Worm (Caenorhabditis elegans): ENCODE measurements around the gene dpy-31.
A peak's percentile ranks its signal among the peaks of the same experiment; 100 is the strongest.

Gene dpy-31

DNA sequence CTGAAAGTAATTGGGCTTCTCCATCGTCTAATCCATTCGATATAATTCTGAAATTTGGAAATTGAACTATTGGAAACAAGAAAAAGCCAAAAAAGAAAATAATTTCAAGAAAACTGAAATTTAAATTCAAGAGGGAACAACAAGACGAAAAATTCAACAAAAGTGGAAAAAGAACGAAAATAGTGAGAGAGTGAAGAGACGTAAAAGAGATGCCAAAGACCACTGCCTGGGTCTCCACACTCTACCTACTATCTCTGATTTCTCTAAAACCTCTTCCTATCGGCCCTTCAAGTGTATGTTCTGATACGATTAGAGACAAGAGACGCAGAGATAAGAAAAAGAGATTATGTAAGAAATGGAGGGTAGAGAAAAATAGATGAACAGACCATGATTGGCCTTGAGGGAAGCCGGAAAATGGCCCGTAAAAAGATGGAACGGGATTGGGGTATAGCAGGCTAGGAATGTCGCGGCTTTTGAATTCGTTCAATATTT, 48.2 kb upstream of the dpy-31 start, which contains the start of gene ogt-1 (continued):
- TF ChIP-seq ceh-28 (tag; optimal IDR thresholded peaks at IDR 0.05) (peak; percentile 32), ztf-7 (tag; optimal IDR thresholded peaks at IDR 0.05) (no peak), mxl-2 (GFP tag; conservative IDR thresholded peaks at IDR 0.05) (no peak), zip-11 (GFP tag; IDR thresholded peaks at IDR 0.05) (no peak), snpc-1.2 (GFP tag; IDR thresholded peaks at IDR 0.05) (no peak), vab-7 (GFP tag; IDR thresholded peaks at IDR 0.05) (no peak), nhr-10 (tag; optimal IDR thresholded peaks at IDR 0.05) (peak; percentile 51), madf-9 (GFP tag; conservative IDR thresholded peaks at IDR 0.05) (peak; percentile 25; the same call in 1 of the 2 replicates), mdt-29 (GFP tag; IDR thresholded peaks at IDR 0.05) (no peak), zfp-3 (GFP tag; conservative IDR thresholded peaks at IDR 0.05) (no peak), fkh-10 (GFP tag; optimal IDR thresholded peaks at IDR 0.05) (no peak), nhr-41 (GFP tag; IDR thresholded peaks at IDR 0.05) (no peak), attf-4 (tag; optimal IDR thresholded peaks at IDR 0.05) (no peak), ceh-20 (GFP tag; IDR thresholded peaks at IDR 0.05) (peak; percentile 54; the same call in 1 of the 2 replicates), nhr-76 (tag; optimal IDR thresholded peaks at IDR 0.05) (peak; percentile 25), dpl-1 (GFP tag; optimal IDR thresholded peaks at IDR 0.05) (peak; percentile 61), gei-8 (GFP tag; optimal IDR thresholded peaks at IDR 0.05) (no peak), duxl-1 (tag; optimal IDR thresholded peaks at IDR 0.05; ENCODE audit: poor library complexity) (peak; percentile 80), nhr-102 (tag; optimal IDR thresholded peaks at IDR 0.05) (peak; percentile 34), arid-1 (GFP tag; conservative IDR thresholded peaks at IDR 0.05) (peak; percentile 57), R02D3.7 (tag; optimal IDR thresholded peaks at IDR 0.05) (no peak), unc-130 (GFP tag; optimal IDR thresholded peaks at IDR 0.05) (no peak), zfp-2 (tag; optimal IDR thresholded peaks at IDR 0.05) (no peak), ceh-32 (tag; optimal IDR thresholded peaks at IDR 0.05; ENCODE audit: poor library complexity) (no peak), lsy-2 (tag; optimal IDR thresholded peaks at IDR 0.05) (peak; percentile 75 to 92), hmg-1.1 (GFP tag; IDR thresholded peaks at IDR 0.05) (peak; percentile 82), hlh-30 (tag; optimal IDR thresholded peaks at IDR 0.05; ENCODE audit: insufficient read depth) (peak; percentile 88)

DNA sequence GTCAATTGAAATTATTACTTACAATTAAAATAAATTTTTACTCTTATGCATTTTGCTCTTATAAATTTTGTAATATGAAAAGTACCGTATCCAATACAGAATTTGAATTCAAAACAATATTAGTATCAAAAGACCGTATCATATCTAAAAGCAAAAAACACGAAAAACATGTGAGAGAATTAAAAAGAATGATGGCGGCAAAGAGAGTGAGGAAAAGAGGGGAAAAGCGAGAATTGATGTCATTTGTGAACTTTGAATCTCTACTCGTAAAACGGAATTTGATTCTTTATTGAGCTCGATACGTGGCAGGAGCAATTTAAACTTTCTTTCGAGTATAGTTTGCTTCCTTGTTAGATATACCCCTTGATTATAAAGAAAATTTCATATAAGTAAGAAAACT, 47.5 kb upstream of the dpy-31 start:
- TF ChIP-seq hlh-11 (tag; optimal IDR thresholded peaks at IDR 0.05), result peak; percentile 48
- TF ChIP-seq pqm-1 (tag; optimal IDR thresholded peaks at IDR 0.05), result no peak
- peak; percentile 25 for TF ChIP-seq nhr-77 (tag; optimal IDR thresholded peaks at IDR 0.05)
- no peak for TF ChIP-seq daf-16 (GFP tag; optimal IDR thresholded peaks at IDR 0.05)
- peak; percentile 38 for TF ChIP-seq daf-16 (tag; optimal IDR thresholded peaks at IDR 0.05)
- no peak for TF ChIP-seq daf-8 (GFP tag; IDR thresholded peaks at IDR 0.05)
- TF ChIP-seq hlh-30 (tag; optimal IDR thresholded peaks at IDR 0.05; ENCODE audit: insufficient read depth), result peak; percentile 46
- peak in 1 of 2 experiments; percentile 15 for TF ChIP-seq lsy-2 (tag; optimal IDR thresholded peaks at IDR 0.05)
- peak; percentile 9 for TF ChIP-seq mep-1 (tag; optimal IDR thresholded peaks at IDR 0.05)
- TF ChIP-seq vab-7 (GFP tag; IDR thresholded peaks at IDR 0.05), result no peak
- no peak for TF ChIP-seq ctbp-1 (GFP tag; IDR thresholded peaks at IDR 0.05)
- TF ChIP-seq daf-19 (GFP tag; conservative IDR thresholded peaks at IDR 0.05), result no peak
- no peak for TF ChIP-seq zag-1 (tag; optimal IDR thresholded peaks at IDR 0.05)
- no peak for TF ChIP-seq spr-3 (GFP tag; optimal IDR thresholded peaks at IDR 0.05)
- no peak for TF ChIP-seq nhr-10 (tag; optimal IDR thresholded peaks at IDR 0.05)
- TF ChIP-seq lin-15B (tag; optimal IDR thresholded peaks at IDR 0.05), result no peak
- peak; percentile 71 for TF ChIP-seq dve-1 (tag; optimal IDR thresholded peaks at IDR 0.05; ENCODE audit: insufficient read depth)
- TF ChIP-seq T26A8.4 (GFP tag; IDR thresholded peaks at IDR 0.05), result no peak
- peak; percentile 38 for TF ChIP-seq dmd-6 (GFP tag; IDR thresholded peaks at IDR 0.05)
- no peak for TF ChIP-seq aha-1 (tag)
- no peak for TF ChIP-seq zip-11 (GFP tag; IDR thresholded peaks at IDR 0.05)
- TF ChIP-seq nhr-25 (tag; optimal IDR thresholded peaks at IDR 0.05; ENCODE audit: borderline replicate concordance, insufficient read depth), result no peak
- no peak for TF ChIP-seq F44E2.7 (GFP tag; IDR thresholded peaks at IDR 0.05)
- TF ChIP-seq hif-1 (tag; optimal IDR thresholded peaks at IDR 0.05), result no peak
- no peak for TF ChIP-seq skn-1 (tag; optimal IDR thresholded peaks at IDR 0.05)
- TF ChIP-seq nhr-28 (tag; optimal IDR thresholded peaks at IDR 0.05), result peak; percentile 49
- no peak for TF ChIP-seq egl-43 (GFP tag; IDR thresholded peaks at IDR 0.05)
- TF ChIP-seq lim-7 (GFP tag; IDR thresholded peaks at IDR 0.05), result no peak
- TF ChIP-seq hmg-1.1 (GFP tag; IDR thresholded peaks at IDR 0.05), result no peak
